Fruit fly (Drosophila melanogaster): ENCODE results near the gene Six4.

dm6 chr3L:20792693-20793092 lies at the start of gene Six4:
- no peak for TF ChIP-seq CG31627 (GFP tag; optimal IDR thresholded peaks at IDR 0.05)
- no peak for TF ChIP-seq CG6792 (GFP tag; optimal IDR thresholded peaks at IDR 0.05)
- TF ChIP-seq lz (GFP tag; optimal IDR thresholded peaks at IDR 0.05): no peak
- no peak for TF ChIP-seq CG7368 (GFP tag; optimal IDR thresholded peaks at IDR 0.05)
- no peak for TF ChIP-seq CG11294 (GFP tag; IDR thresholded peaks at IDR 0.05)
- TF ChIP-seq CG16779 (tag; optimal IDR thresholded peaks at IDR 0.05): no peak
- no peak for TF ChIP-seq Sox14 (GFP tag; optimal IDR thresholded peaks at IDR 0.05)
- TF ChIP-seq fkh (GFP tag; optimal IDR thresholded peaks at IDR 0.05): no peak
- no peak for TF ChIP-seq net (GFP tag; optimal IDR thresholded peaks at IDR 0.05)
- TF ChIP-seq OdsH (GFP tag; optimal IDR thresholded peaks at IDR 0.05): no peak
- no peak for TF ChIP-seq Eip93F (GFP tag; optimal IDR thresholded peaks at IDR 0.05)
- TF ChIP-seq fd59A (GFP tag; optimal IDR thresholded peaks at IDR 0.05): no peak
- TF ChIP-seq CG9139 (GFP tag; optimal IDR thresholded peaks at IDR 0.05): no peak
